Worm (Caenorhabditis elegans): ENCODE measurements around the gene Y41E3.22.

The Y41E3.22 gene

DNA sequence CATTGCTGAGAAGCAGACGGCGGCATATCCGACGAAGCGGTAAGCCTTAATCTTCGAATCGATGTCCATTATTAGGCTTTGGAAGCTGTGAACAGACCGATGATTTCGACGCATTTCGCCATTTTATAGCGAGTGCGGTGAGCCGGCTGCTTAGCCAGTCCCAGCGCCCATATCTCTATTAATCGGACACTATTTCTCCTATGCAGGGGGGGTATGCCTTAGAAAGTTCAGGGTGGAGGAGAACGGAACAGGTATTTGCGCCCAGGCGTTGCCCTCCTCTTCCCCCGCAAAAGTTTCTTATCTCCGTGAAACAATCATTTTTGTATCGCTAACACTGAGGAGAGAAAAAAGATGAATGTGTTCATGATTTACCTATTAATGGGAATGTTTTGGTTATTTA is 36.2 kb downstream of the Y41E3.22 start, which contains the start of gene dpy-4:
TSS of gene dpy-4 (minus strand) at position 101 of the 400 bp plus-strand sequence.
- TF ChIP-seq unc-39 (tag; optimal IDR thresholded peaks at IDR 0.05) (no peak), nhr-23 (tag; optimal IDR thresholded peaks at IDR 0.05) (no peak), R02D3.7 (tag; optimal IDR thresholded peaks at IDR 0.05) (no peak), lin-11 (tag; optimal IDR thresholded peaks at IDR 0.05) (no peak), egl-27 (tag; optimal IDR thresholded peaks at IDR 0.05) (no peak), gmeb-1 (tag; optimal IDR thresholded peaks at IDR 0.05) (no peak), alr-1 (tag; optimal IDR thresholded peaks at IDR 0.05) (no peak), nhr-129 (tag; optimal IDR thresholded peaks at IDR 0.05) (no peak), ztf-4 (tag; optimal IDR thresholded peaks at IDR 0.05) (no peak), aly-2 (tag; optimal IDR thresholded peaks at IDR 0.05) (no peak), ceh-16 (tag; optimal IDR thresholded peaks at IDR 0.05) (no peak), ztf-11 (tag; optimal IDR thresholded peaks at IDR 0.05) (no peak), mbf-1 (tag; optimal IDR thresholded peaks at IDR 0.05) (no peak), sem-4 (tag; optimal IDR thresholded peaks at IDR 0.05) (no peak), elt-3 (tag; optimal IDR thresholded peaks at IDR 0.05) (no peak), ZK546.5 (tag; optimal IDR thresholded peaks at IDR 0.05) (no peak), nhr-6 (tag; optimal IDR thresholded peaks at IDR 0.05) (no peak)
